Fruit fly (Drosophila melanogaster): ENCODE data around the gene Sh.

Gene Sh

DNA sequence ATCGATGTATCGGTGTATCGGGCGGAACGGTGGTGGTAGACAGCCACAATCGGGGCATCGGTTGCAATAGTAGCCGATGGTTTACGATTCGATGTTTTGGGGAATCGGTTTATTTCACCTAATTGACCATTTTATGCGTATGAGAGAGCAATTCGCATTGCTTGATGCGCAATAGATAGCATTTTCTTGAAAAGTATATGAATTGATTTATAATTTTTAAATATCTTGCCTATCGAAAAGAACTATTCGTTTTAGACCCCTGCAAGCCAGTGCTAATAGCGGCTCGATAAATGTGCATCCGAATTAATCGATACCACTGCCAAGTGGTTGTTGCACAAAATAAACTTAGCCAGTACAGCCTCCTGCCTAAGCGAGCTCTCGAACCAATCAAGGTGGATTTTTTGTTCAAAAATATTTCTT, 175.8 kb downstream of the Sh start, which contains the start of gene mnb (continued):
- TF ChIP-seq gfzf (GFP tag; optimal IDR thresholded peaks at IDR 0.05), result peak; percentile 55
- peak; percentile 27 for TF ChIP-seq CG30403 (GFP tag; optimal IDR thresholded peaks at IDR 0.05)
- no peak for TF ChIP-seq scrt (GFP tag; optimal IDR thresholded peaks at IDR 0.05)
- no peak for TF ChIP-seq bowl (GFP tag; IDR thresholded peaks at IDR 0.05)
- no peak for TF ChIP-seq zfh2 (GFP tag; optimal IDR thresholded peaks at IDR 0.05)
- peak; percentile 11 for TF ChIP-seq slou (GFP tag; optimal IDR thresholded peaks at IDR 0.05)
- no peak for TF ChIP-seq fd3F (GFP tag; optimal IDR thresholded peaks at IDR 0.05)
- 0 out of 2 replicates have a peak, but pooled peaks have one; percentile 23 for TF ChIP-seq Atf6 (GFP tag; IDR thresholded peaks at IDR 0.05)
- TF ChIP-seq Ptx1 (GFP tag; IDR thresholded peaks at IDR 0.05), result no peak
- TF ChIP-seq yki (optimal IDR thresholded peaks at IDR 0.05), result no peak
- no peak for TF ChIP-seq YL-1 (GFP tag; optimal IDR thresholded peaks at IDR 0.05)
- peak; percentile 73 for TF ChIP-seq CG14710 (tag; optimal IDR thresholded peaks at IDR 0.05)
- no peak for TF ChIP-seq al (GFP tag; IDR thresholded peaks at IDR 0.05)
- no peak for TF ChIP-seq CG30431 (GFP tag; optimal IDR thresholded peaks at IDR 0.05)
- no peak for TF ChIP-seq prd (optimal IDR thresholded peaks at IDR 0.05)
- peak; percentile 40; the same call in 1 of the 3 replicates for TF ChIP-seq prd (GFP tag; IDR thresholded peaks at IDR 0.05)
- TF ChIP-seq BEAF-32 (GFP tag; optimal IDR thresholded peaks at IDR 0.05), result peak; percentile 99
- TF ChIP-seq CG8290 (GFP tag; optimal IDR thresholded peaks at IDR 0.05), result peak; percentile 10
- peak in 1 of 2 experiments; percentile 5 for TF ChIP-seq CG8290 (tag; optimal IDR thresholded peaks at IDR 0.05)
- peak; percentile 37 for TF ChIP-seq stwl (tag; optimal IDR thresholded peaks at IDR 0.05)
- TF ChIP-seq sc (optimal IDR thresholded peaks at IDR 0.05), result no peak
- TF ChIP-seq sc (GFP tag; optimal IDR thresholded peaks at IDR 0.05), result no peak
- peak; percentile 38; the same call in 1 of the 2 replicates for TF ChIP-seq CG9215 (GFP tag; IDR thresholded peaks at IDR 0.05)
- no peak for TF ChIP-seq Doc2 (GFP tag; IDR thresholded peaks at IDR 0.05)
- peak; percentile 29 for TF ChIP-seq HmgD (GFP tag; optimal IDR thresholded peaks at IDR 0.05)
- TF ChIP-seq CG8089 (GFP tag; optimal IDR thresholded peaks at IDR 0.05), result peak; percentile 3
- TF ChIP-seq dmrt11E (tag; optimal IDR thresholded peaks at IDR 0.05), result no peak
- no peak for TF ChIP-seq danr (GFP tag; IDR thresholded peaks at IDR 0.05)
- no peak for TF ChIP-seq rib (GFP tag; IDR thresholded peaks at IDR 0.05)
- TF ChIP-seq Xrp1 (GFP tag; IDR thresholded peaks at IDR 0.05), result no peak
- TF ChIP-seq pzg (GFP tag; optimal IDR thresholded peaks at IDR 0.05), result peak; percentile 83
- TF ChIP-seq emc (GFP tag; optimal IDR thresholded peaks at IDR 0.05), result no peak
- no peak for TF ChIP-seq MBD-R2 (GFP tag; IDR thresholded peaks at IDR 0.05)
- no peak for TF ChIP-seq Asciz (GFP tag; optimal IDR thresholded peaks at IDR 0.05)
- TF ChIP-seq CG10147 (GFP tag; optimal IDR thresholded peaks at IDR 0.05), result no peak
- TF ChIP-seq Atf-2 (GFP tag; optimal IDR thresholded peaks at IDR 0.05), result no peak
- no peak for TF ChIP-seq dm (GFP tag; optimal IDR thresholded peaks at IDR 0.05)
- TF ChIP-seq CG7928 (GFP tag; optimal IDR thresholded peaks at IDR 0.05), result no peak
- no peak for TF ChIP-seq CG17802 (tag; optimal IDR thresholded peaks at IDR 0.05)
- no peak for TF ChIP-seq Neu2 (GFP tag; optimal IDR thresholded peaks at IDR 0.05; ENCODE audit: borderline replicate concordance)
- peak in 1 of 2 experiments; percentile 16 for TF ChIP-seq dpn (GFP tag; optimal IDR thresholded peaks at IDR 0.05)
- no peak for TF ChIP-seq stc (GFP tag; IDR thresholded peaks at IDR 0.05)
- TF ChIP-seq oc (tag; optimal IDR thresholded peaks at IDR 0.05), result no peak
- TF ChIP-seq crc (GFP tag; optimal IDR thresholded peaks at IDR 0.05), result no peak
- TF ChIP-seq CG13287 (GFP tag; IDR thresholded peaks at IDR 0.05; ENCODE audit: partially characterized antibody), result peak; percentile 99
- peak; percentile 11 for TF ChIP-seq gro (GFP tag; optimal IDR thresholded peaks at IDR 0.05)
- peak; percentile 99 for TF ChIP-seq HLH4C (GFP tag; IDR thresholded peaks at IDR 0.05; ENCODE audit: partially characterized antibody)
- peak; percentile 99 for TF ChIP-seq hb (GFP tag; IDR thresholded peaks at IDR 0.05; ENCODE audit: partially characterized antibody)
- TF ChIP-seq pita (GFP tag; optimal IDR thresholded peaks at IDR 0.05), result peak; percentile 88
- no peak for TF ChIP-seq Side (GFP tag; optimal IDR thresholded peaks at IDR 0.05)
- TF ChIP-seq CG33557 (GFP tag; optimal IDR thresholded peaks at IDR 0.05), result no peak
- no peak for TF ChIP-seq HmgZ (tag; optimal IDR thresholded peaks at IDR 0.05)

All from whole organism, embryonic.